Fruit fly (Drosophila melanogaster) S2 (cell line): Measurements from ENCODE around the gene CG13933.

Experiments used
- CG8478 ChIP-seq: fragments of >200 bp; optimal IDR thresholded peaks from 2 replicates; lab custom pipeline; 2018
- CTCF ChIP-seq, 2 experiments: fragments of >200 bp; optimal IDR thresholded peaks; 2 replicates each; lab custom pipeline; 2018

CG13933 gene

DNA sequence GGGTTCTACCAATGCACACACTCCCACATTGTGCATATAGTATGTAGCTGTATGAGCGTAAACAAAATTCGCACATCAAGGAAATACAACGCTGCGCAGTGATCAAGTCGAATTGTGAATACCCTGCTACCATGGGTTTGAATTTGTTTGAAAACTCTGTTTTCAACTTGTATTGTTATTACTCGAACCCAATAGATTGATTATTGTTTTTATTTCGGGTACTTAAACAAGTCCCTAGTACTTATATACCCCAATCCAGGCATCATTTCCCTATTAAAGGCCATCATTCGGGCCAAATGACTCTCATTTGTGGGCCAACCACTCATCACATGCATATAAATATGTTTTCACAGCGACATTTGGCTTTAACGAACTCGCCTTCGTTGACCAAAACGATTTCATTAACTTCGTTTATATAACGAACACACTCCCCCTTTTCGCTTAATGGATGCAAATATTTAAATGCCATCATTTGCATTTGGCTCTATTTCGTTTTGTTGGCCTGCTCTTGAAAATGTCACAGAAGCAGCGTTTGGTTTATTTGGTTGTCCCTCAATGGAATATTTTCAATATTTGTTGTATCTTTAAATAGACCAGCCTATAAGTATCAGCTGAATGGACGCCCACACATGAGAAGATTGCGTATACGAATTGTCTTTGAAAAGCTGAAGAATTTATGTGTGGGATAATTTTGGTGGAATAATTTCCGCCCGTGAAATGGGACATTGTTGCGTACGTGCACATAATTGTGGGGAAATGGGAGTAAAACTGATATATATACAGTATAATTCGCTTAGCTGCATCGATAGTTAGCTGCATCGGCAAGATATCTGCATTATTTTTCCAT lies 34.6 kb downstream of the CG13933 start:
- TF ChIP-seq CTCF (optimal IDR thresholded peaks at IDR 0.05; lab: Kevin White, UChicago) = no peak
- TF ChIP-seq CG8478 (lab: Kevin White, UChicago) = no peak

DNA sequence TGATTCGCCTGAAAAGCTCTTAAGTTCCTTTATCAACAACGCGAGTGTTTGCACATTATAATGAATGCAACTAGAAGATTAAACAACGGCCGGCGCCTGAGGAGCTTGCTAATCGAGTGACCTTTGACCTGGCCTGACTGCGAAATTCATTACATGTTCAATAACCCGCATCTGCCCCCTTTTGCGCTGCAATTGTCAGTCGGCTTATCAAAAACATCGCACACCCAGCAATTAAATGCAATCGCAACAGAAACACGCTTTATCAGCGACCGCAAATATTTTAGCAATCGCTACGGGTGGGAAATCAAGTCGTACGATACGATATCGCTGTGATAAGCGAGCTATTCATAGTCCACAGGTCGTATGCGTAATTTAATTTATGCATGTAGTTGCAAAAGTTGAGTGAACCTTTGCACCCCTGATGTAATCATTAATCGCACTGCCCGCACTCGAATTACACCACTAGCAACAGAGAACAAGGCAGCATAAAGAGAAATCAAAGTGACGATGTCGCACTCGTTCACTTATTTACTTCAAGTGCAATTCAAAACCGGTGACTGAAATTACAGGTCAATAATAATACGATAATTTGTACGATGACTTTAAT lies 35.3 kb downstream of the CG13933 start:
- TF ChIP-seq CG8478 (lab: Kevin White, UChicago) (no peak), CTCF (optimal IDR thresholded peaks at IDR 0.05; lab: Kevin White, UChicago) (no peak)

DNA sequence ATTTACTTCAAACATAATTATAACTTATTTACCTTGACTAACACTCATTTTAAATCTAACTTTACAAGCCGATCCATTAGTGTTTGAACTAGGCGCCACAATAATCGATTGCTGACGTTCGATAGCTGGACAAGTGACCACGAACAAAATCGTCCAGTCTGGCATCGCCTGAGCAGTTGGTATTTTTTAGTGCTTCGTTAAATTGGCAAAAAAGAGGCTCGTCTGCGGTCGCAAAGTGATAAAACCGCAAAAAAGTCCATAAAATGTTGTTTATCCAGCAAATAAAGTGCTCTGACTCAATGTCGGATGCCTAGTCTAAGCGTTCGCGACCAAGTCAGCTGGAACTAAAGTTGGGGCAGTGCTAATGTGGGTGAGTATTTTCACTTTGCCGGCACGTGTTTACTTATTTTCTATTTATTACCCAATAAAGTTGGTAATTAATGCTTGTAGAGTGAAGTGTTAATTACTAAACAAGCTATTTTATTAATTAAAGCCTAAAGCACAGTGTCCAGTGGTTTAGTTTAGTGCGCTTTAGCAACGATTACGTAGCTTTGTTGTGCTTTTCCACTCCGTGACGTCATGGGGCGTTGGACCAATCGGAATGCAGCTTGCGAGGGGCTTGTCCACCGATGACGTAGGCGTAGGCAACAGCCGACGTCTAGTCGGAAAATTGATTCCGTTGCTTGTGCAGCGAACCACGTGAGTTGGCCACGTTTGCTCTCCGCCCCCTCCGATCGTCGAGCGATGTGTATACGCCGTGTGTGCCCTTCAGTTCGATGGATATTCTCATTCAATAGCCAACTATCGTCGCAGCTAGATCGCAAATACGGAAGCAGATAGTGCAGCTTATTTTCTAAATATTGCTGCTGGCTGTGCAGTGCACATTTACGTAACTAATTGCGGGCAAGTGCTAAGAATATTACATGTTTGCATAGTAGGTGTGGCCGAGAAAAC lies 36.3 kb downstream of the CG13933 start, which contains the start of gene Gk2:
Gk2 (plus strand) TSS at position 33 of the 954 bp plus-strand sequence.
- TF ChIP-seq CG8478 (lab: Kevin White, UChicago) = no peak
- peak in 1 of 2 experiments; percentile 20 for TF ChIP-seq CTCF (optimal IDR thresholded peaks at IDR 0.05; lab: Kevin White, UChicago)

DNA sequence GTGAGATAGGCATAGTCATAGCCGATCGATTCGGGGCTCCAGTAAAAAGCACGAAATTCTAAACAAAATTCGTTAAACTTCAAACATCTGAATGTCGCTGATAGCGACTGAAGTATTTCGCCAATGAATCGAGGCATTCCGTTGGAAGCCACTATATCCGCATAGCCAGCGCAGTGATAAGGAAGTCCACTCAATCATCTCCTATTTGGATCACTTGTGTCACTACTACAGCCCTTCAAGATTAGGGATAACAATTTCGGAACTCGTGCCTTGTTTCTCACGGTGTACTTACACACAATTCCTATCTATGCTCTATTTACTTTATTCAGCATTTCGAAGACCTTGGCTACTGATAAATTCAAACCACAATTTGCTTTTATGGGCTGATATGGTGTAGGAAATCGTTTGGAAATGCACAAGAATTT lies 37.0 kb downstream of the CG13933 start, which contains the start of gene PIG-Wb:
PIG-Wb (minus strand) TSS at position 209 of the 425 bp plus-strand sequence.
- TF ChIP-seq CTCF (optimal IDR thresholded peaks at IDR 0.05; lab: Kevin White, UChicago) (no peak), CG8478 (lab: Kevin White, UChicago) (no peak)

DNA sequence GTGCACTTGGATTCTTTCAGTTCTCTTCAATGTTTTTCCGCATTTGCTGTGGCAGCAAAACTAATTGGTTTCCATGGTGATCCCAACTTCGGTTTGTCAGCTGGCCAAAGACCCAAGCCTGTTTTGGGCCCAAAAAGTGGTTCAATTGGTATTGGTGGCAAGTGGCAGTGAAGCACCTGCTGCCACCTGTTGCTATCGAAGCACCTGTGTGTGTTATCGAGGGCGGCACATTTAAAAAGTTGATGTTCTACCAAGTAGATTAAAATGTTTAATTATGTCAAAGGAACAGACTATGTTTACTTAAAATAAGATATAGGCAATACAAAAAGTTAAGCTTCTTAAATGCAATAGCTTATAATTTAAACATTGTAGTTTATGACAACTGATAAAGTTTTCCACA lies 39.3 kb downstream of the CG13933 start, which contains the start of gene Oseg4:
Oseg4 (minus strand) TSS at position 165 of the 400 bp plus-strand sequence.
- no peak for TF ChIP-seq CG8478 (lab: Kevin White, UChicago)
- TF ChIP-seq CTCF (optimal IDR thresholded peaks at IDR 0.05; lab: Kevin White, UChicago) = no peak

DNA sequence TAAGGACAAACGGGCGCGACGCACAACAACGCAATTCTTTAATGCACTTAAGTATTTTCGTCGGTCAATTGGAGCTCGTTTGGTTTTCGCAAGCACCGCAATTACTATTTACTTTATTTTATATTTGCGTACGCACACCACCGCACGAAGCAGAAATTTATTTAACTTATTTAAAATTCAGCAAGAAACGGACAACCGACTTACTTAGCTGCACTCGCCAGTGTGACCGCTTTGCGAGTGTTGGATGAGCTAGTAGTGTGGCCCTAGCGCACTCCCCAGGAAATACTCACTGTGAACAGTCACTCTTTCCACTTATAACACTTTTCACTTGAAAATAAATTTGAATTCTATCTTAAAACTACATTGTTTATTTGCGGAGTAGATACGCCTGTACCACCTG lies 44.1 kb downstream of the CG13933 start, which contains the start of gene drpr:
drpr (minus strand) TSS at position 235 of the 400 bp plus-strand sequence.
- TF ChIP-seq CG8478 (lab: Kevin White, UChicago) (no peak), CTCF (optimal IDR thresholded peaks at IDR 0.05; lab: Kevin White, UChicago) (peak; percentile 24 to 40)

DNA sequence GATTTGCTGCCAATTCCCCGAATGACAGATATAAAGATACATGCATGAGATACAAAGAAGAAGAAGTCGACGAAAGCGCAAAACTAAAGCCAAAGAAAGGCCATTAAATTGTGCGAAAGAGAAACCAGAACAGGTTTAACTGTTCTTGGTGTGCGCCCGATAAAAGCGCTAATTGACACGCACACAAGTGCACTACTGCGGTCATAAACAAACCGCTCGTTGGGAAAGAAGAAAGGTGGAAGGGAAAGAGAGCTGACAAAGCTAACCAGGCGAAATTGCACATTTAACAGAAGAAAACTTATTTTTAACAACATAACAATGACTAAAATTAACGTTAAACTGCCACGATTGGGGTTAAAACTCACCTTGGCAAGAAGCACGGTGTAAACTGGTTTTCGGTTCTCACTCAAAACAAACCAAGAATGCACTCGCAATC lies 44.8 kb downstream of the CG13933 start:
- TF ChIP-seq CTCF (optimal IDR thresholded peaks at IDR 0.05; lab: Kevin White, UChicago) = no peak

DNA sequence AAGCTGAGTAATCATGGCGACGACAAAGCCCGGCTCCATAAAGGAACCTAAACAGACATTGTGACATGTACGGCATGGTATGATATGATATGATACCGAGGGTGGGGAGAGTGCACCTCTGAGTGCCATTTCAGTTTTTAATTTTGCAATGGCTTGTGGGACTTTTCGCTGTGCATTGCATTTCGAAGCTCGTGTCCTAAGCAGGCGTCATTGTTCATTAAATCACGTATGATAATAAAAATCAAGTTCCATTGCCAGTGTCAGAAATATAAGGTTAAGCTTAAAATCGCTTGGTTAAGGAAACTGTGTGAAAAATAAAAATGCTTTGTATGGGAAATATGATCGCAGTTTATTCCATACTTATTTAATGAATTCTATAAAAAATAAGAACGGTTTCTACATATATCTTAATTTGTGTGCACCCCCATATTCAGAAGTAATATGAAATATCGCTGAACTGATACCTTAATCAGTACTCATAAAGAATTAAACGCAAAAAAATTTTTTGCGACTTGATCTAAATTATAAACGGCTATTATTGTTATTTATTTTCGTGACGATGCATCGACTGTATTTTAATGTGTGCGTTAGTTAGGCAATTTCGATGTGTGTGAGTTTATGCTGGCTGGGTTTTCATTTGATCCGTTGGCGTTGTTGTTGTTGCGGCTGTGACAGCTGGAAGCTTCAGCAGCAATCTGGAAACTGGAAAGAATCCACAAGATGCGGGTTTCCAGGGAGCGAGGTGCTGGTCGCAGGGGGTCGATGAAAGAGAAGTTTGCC lies 45.4 kb downstream of the CG13933 start:
- no peak for TF ChIP-seq CG8478 (lab: Kevin White, UChicago)
- TF ChIP-seq CTCF (optimal IDR thresholded peaks at IDR 0.05; lab: Kevin White, UChicago) = no peak

DNA sequence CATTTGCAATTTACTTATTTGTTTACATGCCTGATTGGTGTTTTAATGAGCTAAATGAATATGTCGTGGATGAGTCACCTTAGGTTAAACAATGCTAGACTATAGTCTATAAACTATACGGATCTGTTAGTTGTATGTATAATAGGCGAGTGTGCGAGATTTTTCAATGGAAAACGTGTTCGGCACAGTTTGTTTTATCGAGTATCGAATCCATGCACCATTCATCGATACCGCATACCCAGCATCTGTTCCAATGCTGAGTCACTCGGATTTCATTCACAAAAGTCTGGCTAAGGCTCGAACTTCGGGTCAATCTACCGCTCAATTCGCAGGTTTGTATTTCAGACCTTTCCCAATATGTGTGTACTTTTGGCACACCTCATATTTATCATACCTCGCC lies 47.5 kb downstream of the CG13933 start:
- no peak for TF ChIP-seq CG8478 (lab: Kevin White, UChicago)
- TF ChIP-seq CTCF (optimal IDR thresholded peaks at IDR 0.05; lab: Kevin White, UChicago) = no peak

DNA sequence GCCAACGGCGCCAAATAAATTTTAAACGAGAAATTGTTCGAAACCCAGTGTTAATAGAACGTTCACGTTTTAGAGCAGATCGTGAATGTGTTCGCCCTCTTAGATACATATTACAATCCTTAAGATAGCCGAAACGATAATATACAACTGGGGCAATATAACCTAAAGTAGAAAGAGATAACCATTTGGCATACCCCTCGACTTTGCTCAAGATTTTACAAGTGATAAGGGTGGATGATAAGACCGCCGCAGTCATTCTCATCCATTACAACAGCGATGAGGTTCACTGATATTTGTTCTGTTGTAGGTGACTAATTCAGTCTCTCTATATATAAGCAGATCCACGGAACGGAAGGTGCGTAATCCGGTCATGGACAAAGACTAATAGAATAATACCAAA lies 48.2 kb downstream of the CG13933 start:
- no peak for TF ChIP-seq CTCF (optimal IDR thresholded peaks at IDR 0.05; lab: Kevin White, UChicago)
- no peak for TF ChIP-seq CG8478 (lab: Kevin White, UChicago)

DNA sequence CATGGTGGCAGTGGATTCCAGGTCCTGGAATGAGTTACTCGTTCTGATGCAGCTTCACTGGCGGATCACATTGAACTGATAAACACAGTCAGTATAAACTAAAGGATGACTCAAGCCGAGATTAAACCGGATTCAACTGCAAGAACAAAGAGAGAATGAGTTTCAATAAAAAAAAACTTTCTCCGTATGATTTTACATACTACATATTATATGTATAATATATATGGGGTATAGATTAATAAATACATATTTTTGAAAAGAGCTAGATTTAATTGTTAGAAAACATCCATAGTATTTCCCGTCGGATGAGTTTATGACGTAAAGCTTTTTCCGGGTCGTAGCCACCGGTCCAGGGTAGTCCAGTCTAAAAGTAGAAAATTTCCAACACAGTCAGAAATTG lies 50.9 kb downstream of the CG13933 start, which contains the start of gene CG12035:
CG12035 (plus strand) TSS at position 301 of the 400 bp plus-strand sequence.
- TF ChIP-seq CG8478 (lab: Kevin White, UChicago) (no peak), CTCF (optimal IDR thresholded peaks at IDR 0.05; lab: Kevin White, UChicago) (no peak)

DNA sequence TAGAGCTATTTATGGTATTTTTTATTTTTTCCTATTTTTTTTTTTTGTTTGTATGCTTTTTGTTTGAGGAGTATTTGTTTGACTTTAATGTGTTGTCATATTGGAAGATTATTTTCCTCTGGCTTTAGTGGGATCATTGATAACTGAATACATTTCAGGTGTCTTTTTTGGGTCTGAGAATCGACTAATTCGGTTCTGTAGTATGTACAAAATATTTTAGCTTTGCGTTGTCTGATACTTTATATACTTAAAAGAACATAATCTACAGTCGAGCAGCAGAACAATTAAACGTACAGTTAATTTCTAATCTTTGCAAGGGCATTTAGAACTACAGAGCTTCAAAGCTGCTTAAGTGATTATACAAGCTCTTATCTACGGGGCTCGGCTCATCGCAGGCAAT lies 51.9 kb downstream of the CG13933 start, which contains the start of gene CG18171:
CG18171 (minus strand) TSS at position 101 of the 400 bp plus-strand sequence.
- TF ChIP-seq CG8478 (lab: Kevin White, UChicago) = no peak
- no peak for TF ChIP-seq CTCF (optimal IDR thresholded peaks at IDR 0.05; lab: Kevin White, UChicago)
